Fruit fly (Drosophila melanogaster): ENCODE measurements around the gene HipHop.

DNA sequence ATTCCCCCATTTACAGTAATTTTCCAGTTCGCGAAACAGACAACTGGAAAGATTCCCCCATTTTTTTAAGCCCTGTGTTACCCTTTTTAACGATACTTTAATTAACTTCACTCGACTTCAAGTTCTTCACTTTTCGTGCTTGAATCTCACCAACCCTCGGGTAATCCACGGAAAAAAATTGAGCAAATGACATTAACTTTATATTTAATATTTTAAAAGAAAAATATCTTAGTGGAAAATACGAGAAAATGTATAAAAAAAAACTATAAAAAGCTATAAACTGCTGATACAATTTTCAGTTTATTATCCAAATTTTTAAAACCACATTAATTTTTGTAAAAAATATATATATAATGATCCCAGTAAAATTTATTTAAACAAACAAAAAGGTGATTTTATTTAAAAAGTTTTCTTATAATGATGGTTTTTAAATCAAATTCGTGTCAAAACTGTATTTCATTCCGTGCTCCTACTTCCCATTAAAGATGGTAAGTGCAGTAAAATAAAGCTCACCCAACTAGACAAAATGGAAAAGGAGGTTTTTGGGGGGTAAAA is 21.4 kb upstream of the HipHop start:
- TF ChIP-seq CTCF (optimal IDR thresholded peaks at IDR 0.05): no peak
- TF ChIP-seq CG8478 (optimal IDR thresholded peaks at IDR 0.05): no peak
